Worm (Caenorhabditis elegans) whole organism, L3 larva: Measurements from ENCODE around the gene mrpl-28.

Experiments used
- ZK546.5 ChIP-seq: sonication (generic microtip); optimal IDR thresholded peaks from 2 replicates; lab custom pipeline; 2017; ENCODE audit warnings: missing biosample characterization, missing genetic modification characterization
- aly-2 ChIP-seq: fragments of 150-350 bp; optimal IDR thresholded peaks from 2 replicates; lab custom pipeline; 2014; ENCODE audit warnings: missing biosample characterization, missing genetic modification characterization
- ama-1 ChIP-seq: fragments of 150-350 bp; optimal IDR thresholded peaks from 2 replicates; lab custom pipeline; 2018
- ceh-16 ChIP-seq: sonication (generic microtip); optimal IDR thresholded peaks from 2 replicates; lab custom pipeline; 2017; ENCODE audit warnings: missing biosample characterization, missing genetic modification characterization
- ceh-28 ChIP-seq: fragments of 150-350 bp; optimal IDR thresholded peaks from 2 replicates; lab custom pipeline; 2014; ENCODE audit warnings: missing biosample characterization, missing genetic modification reagents, missing genetic modification characterization
- ceh-82 ChIP-seq: fragments of 150-350 bp; optimal IDR thresholded peaks from 2 replicates; lab custom pipeline; 2014; ENCODE audit warnings: missing biosample characterization, missing genetic modification characterization
- daf-12 ChIP-seq: fragments of 150-350 bp; optimal IDR thresholded peaks from 2 replicates; lab custom pipeline; 2014; ENCODE audit warnings: missing biosample characterization, missing genetic modification reagents, missing genetic modification characterization
- egl-5 ChIP-seq: fragments of 150-350 bp; optimal IDR thresholded peaks from 2 replicates; lab custom pipeline; 2017; ENCODE audit warnings: missing biosample characterization, missing genetic modification reagents, missing genetic modification characterization, inconsistent platforms
- elt-2 ChIP-seq: sonication (generic microtip); optimal IDR thresholded peaks from 2 replicates; lab custom pipeline; 2016; ENCODE audit warnings: missing genetic modification reagents, mild to moderate bottlenecking, missing genetic modification characterization, missing compliant biosample characterization
- eor-1 ChIP-seq, 2 experiments: fragments of 150-350 bp; optimal IDR thresholded peaks; 2 replicates each; lab custom pipeline; 2014 to 2018; ENCODE audit warnings: missing biosample characterization in 2 of 2, missing genetic modification characterization in 2 of 2
- fkh-2 ChIP-seq: fragments of 150-350 bp; optimal IDR thresholded peaks from 2 replicates; lab custom pipeline; 2014; ENCODE audit warnings: missing biosample characterization, missing genetic modification reagents, missing genetic modification characterization
- hmg-11 ChIP-seq: sonication (generic microtip); optimal IDR thresholded peaks from 2 replicates; lab custom pipeline; 2016; ENCODE audit warnings: missing genetic modification characterization, missing compliant biosample characterization
- lsy-12 ChIP-seq: sonication (generic microtip); optimal IDR thresholded peaks from 2 replicates; lab custom pipeline; 2016; ENCODE audit warnings: mild to moderate bottlenecking, missing genetic modification characterization, missing compliant biosample characterization
- mml-1 ChIP-seq: fragments of 150-350 bp; sonication (generic microtip); optimal IDR thresholded peaks from 3 replicates; lab custom pipeline; 2014; ENCODE audit warnings: missing biosample characterization, missing genetic modification characterization
- nfya-1 ChIP-seq: sonication (generic microtip); optimal IDR thresholded peaks from 2 replicates; lab custom pipeline; 2017; ENCODE audit warnings: missing genetic modification characterization, mild to moderate bottlenecking, missing compliant biosample characterization, antibody characterized with exemption, moderate library complexity; ENCODE audit not compliant: insufficient read depth
- nhr-11 ChIP-seq: fragments of 150-350 bp; optimal IDR thresholded peaks from 2 replicates; lab custom pipeline; 2014; ENCODE audit warnings: missing biosample characterization, missing genetic modification characterization
- nhr-12 ChIP-seq: fragments of 150-350 bp; optimal IDR thresholded peaks from 2 replicates; lab custom pipeline; 2014; ENCODE audit warnings: missing biosample characterization, missing genetic modification characterization
- nhr-23 ChIP-seq: fragments of 150-350 bp; optimal IDR thresholded peaks from 2 replicates; lab custom pipeline; 2014; ENCODE audit warnings: missing biosample characterization, missing genetic modification reagents, missing genetic modification characterization
- nhr-25 ChIP-seq: sonication (generic microtip); optimal IDR thresholded peaks from 2 replicates; lab custom pipeline; 2017; ENCODE audit warnings: missing biosample characterization, missing genetic modification characterization
- nhr-28 ChIP-seq: fragments of 150-350 bp; optimal IDR thresholded peaks from 2 replicates; lab custom pipeline; 2014; ENCODE audit warnings: missing biosample characterization, missing genetic modification characterization
- nhr-43 ChIP-seq: sonication (generic microtip); optimal IDR thresholded peaks from 2 replicates; lab custom pipeline; 2016; ENCODE audit warnings: mild to moderate bottlenecking, missing genetic modification characterization, missing compliant biosample characterization; ENCODE audit not compliant: poor library complexity, severe bottlenecking
- nhr-76 ChIP-seq: fragments of 150-350 bp; sonication (generic microtip); optimal IDR thresholded peaks from 5 replicates; lab custom pipeline; 2014; ENCODE audit warnings: missing biosample characterization, missing genetic modification characterization
- pha-4 ChIP-seq: fragments of 150-350 bp; optimal IDR thresholded peaks from 2 replicates; lab custom pipeline; 2014; ENCODE audit warnings: missing biosample characterization, missing genetic modification reagents, missing genetic modification characterization
- pqm-1 ChIP-seq: fragments of 150-350 bp; optimal IDR thresholded peaks from 2 replicates; lab custom pipeline; 2017; ENCODE audit warnings: missing biosample characterization, missing genetic modification characterization, inconsistent platforms
- sea-2 ChIP-seq: fragments of 150-350 bp; sonication (generic microtip); optimal IDR thresholded peaks from 4 replicates; lab custom pipeline; 2014; ENCODE audit warnings: missing biosample characterization, missing genetic modification reagents, missing genetic modification characterization
- skn-1 ChIP-seq: fragments of 150-350 bp; optimal IDR thresholded peaks from 2 replicates; lab custom pipeline; 2014; ENCODE audit warnings: missing biosample characterization, missing genetic modification characterization
- snpc-4 ChIP-seq: fragments of 150-350 bp; optimal IDR thresholded peaks from 2 replicates; lab custom pipeline; 2014; ENCODE audit warnings: missing biosample characterization, missing genetic modification characterization
- ztf-4 ChIP-seq: fragments of 150-350 bp; optimal IDR thresholded peaks from 2 replicates; lab custom pipeline; 2014; ENCODE audit warnings: missing biosample characterization, missing genetic modification characterization

mrpl-28 gene

DNA sequence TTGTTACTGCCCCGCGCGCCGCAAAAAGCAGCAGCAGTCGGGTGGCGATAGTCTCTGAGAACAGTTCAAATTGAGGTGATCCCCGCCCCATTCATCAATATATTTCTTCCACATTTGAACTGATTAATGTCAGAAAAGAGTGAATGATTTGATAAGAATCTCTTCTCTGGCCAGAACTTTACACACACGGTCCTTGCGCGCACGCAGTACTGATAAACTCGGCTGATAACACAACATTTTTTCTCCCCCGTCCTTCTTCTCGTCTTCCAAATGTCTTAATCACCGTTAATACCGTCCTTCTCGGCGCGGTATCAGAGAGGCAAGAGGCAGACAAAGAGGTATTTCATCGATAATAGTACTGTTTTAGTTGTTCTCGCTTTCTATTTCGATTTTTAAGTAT, 6.4 kb upstream of the mrpl-28 start, which contains the start of gene etr-1 (continued):
- TF ChIP-seq nhr-12 (tag; lab: Kevin White, UChicago) (no peak), fkh-2 (tag; lab: Kevin White, UChicago) (no peak), daf-12 (tag; lab: Kevin White, UChicago) (no peak), eor-1 (tag; optimal IDR thresholded peaks at IDR 0.05; lab: Kevin White, UChicago) (no peak), ceh-16 (no peak), ZK546.5 (tag; lab: Kevin White, UChicago) (no peak), lsy-12 (tag; lab: Kevin White, UChicago) (no peak), ceh-82 (tag; lab: Kevin White, UChicago) (no peak), ztf-4 (tag; lab: Kevin White, UChicago) (no peak), egl-5 (tag; lab: Kevin White, UChicago) (no peak), nhr-11 (no peak), nhr-43 (tag; lab: Kevin White, UChicago) (no peak)

DNA sequence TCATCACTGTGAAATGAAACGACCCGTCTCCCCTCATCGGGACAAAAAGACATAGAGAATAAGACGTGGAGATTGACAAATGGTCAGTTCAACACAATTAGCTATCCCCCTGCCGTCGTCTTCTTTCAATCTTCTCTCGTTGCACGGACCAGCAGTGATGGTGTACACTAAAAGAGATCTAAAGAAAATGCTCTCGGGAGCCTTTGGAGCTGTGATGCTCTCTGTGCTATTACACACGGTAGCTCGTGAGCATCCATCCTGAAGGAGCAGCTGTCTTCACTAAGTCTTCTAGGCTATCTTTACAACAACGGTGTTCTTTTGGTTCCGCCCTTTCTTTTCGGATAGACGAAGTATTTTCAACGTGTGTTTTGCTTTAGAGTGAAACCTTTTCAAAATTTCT, 5.5 kb upstream of the mrpl-28 start:
- TF ChIP-seq nhr-28 (no peak), ama-1 (no peak), mml-1 (tag; lab: Kevin White, UChicago) (no peak), eor-1 (tag; optimal IDR thresholded peaks at IDR 0.05; lab: Kevin White, UChicago) (no peak), ceh-16 (no peak), nhr-12 (tag; lab: Kevin White, UChicago) (no peak), nhr-11 (peak; percentile 3), nhr-76 (tag; lab: Kevin White, UChicago) (no peak), snpc-4 (tag; lab: Kevin White, UChicago) (no peak)

- no peak for TF ChIP-seq snpc-4 (tag; lab: Kevin White, UChicago)
- peak; percentile 54 for TF ChIP-seq nhr-11
Measured at ce11 chrII:160561-161123, 4.8 kb upstream of the mrpl-28 start.

DNA sequence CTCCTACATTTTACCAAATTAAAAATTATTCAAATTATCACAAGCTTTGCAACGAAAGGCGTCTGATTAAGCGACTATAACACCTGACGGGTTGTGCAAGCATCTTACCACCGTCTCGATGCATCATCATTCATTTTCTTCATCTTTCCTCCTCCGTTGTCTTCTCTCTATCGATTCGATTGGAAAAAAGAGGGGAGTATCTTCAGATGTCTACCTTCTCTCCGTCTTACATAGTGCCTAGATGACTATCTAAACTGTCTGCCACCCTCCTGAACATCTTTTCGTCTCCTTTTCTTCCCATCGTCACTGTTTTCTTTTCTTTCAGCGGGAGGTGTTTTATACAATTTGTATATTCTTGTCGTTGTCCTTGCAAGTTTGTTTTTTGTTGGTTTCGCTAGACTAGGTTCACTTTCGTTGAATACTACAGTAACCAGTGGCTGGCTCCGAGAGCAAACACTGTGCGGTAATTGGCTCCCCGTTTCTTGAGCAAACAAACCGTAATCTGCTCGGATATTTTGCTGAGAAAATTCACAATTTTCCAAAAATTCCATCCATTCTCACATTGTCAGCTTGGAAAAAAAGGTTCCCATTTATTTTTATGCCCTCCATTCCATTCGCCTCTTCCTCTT, 3.6 kb upstream of the mrpl-28 start:
- peak; percentile 3 for TF ChIP-seq hmg-11 (tag; lab: Kevin White, UChicago)
- peak; percentile 53 for TF ChIP-seq nhr-23 (tag; lab: Kevin White, UChicago)
- TF ChIP-seq nhr-25 (tag; lab: Kevin White, UChicago): peak; percentile 58
- TF ChIP-seq elt-2 (tag; lab: Kevin White, UChicago): peak; percentile 54
- no peak for TF ChIP-seq skn-1 (tag; lab: Kevin White, UChicago)
- TF ChIP-seq nfya-1: peak; percentile 49
- no peak for TF ChIP-seq sea-2 (GFP tag; lab: Kevin White, UChicago)
- no peak for TF ChIP-seq fkh-2 (tag; lab: Kevin White, UChicago)
- TF ChIP-seq ceh-28: peak; percentile 79
- peak; percentile 60 for TF ChIP-seq pqm-1 (tag; lab: Kevin White, UChicago)
- peak; percentile 48 for TF ChIP-seq pha-4 (tag; lab: Kevin White, UChicago)

ce11 chrII:158004-158731, 2.4 kb upstream of the mrpl-28 start:
- TF ChIP-seq ceh-16: no peak
- peak; percentile 86 for TF ChIP-seq nhr-23 (tag; lab: Kevin White, UChicago)

DNA sequence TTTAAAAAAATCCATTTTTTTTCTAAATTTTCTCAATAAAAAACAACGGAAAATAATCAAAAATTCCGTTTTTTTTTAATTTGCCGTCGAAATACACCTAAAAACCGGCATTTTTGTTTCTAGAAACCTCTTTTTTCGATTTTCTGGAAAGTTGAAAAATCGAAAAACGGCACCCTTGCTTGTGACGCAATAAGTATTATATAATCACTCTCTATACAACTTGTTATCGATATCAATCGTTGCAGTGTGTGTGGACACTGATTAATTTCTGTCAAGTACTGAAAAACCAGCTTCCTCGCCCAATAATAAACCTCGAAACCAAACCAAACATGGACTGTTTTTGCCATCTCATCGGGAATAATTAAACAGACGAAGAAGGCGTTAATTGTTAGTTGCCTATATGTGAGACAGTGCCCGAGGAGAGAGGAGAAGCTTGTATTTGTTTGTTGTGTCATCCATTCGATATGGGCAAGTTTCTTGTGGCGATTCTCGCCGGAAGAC, 1.2 kb upstream of the mrpl-28 start:
- TF ChIP-seq elt-2 (tag; lab: Kevin White, UChicago): peak; percentile 19
- TF ChIP-seq daf-12 (tag; lab: Kevin White, UChicago): no peak
- TF ChIP-seq skn-1 (tag; lab: Kevin White, UChicago): no peak
- TF ChIP-seq aly-2: no peak
- no peak for TF ChIP-seq nhr-43 (tag; lab: Kevin White, UChicago)
- TF ChIP-seq pqm-1 (tag; lab: Kevin White, UChicago): peak; percentile 16
- TF ChIP-seq ceh-16: no peak
- TF ChIP-seq, all 47 proteins: peak for 2
